Worm (Caenorhabditis elegans) whole organism, L4 larva: Measurements from ENCODE around the gene T01C8.2.

Source experiments
- F49E8.2 ChIP-seq: sonication (generic microtip); optimal IDR thresholded peaks from 2 replicates; lab custom pipeline; 2016; ENCODE audit warnings: missing compliant biosample characterization, mild to moderate bottlenecking, missing genetic modification characterization, borderline replicate concordance
- T20F7.1 ChIP-seq: fragments of 200-800 bp; sonication (Bioruptor generic); optimal IDR thresholded peaks from 2 replicates; lab custom pipeline; 2018; ENCODE audit warnings: mild to moderate bottlenecking, missing genetic modification characterization, missing compliant biosample characterization
- T26A8.4 ChIP-seq: fragments of 200-800 bp; sonication (Bioruptor generic); IDR thresholded peaks from 2 replicates; pipeline ENCODE4 v1.3.6; 2022; ENCODE audit warnings: missing genetic modification characterization, missing compliant biosample characterization
- Y105C5A.15 ChIP-seq: fragments of 200-800 bp; sonication (Bioruptor generic); IDR thresholded peaks from 2 replicates; pipeline ENCODE4 v1.3.6; 2022; ENCODE audit warnings: missing genetic modification characterization, missing compliant biosample characterization
- Y5F2A.4 ChIP-seq: fragments of 200-800 bp; sonication (Bioruptor generic); optimal IDR thresholded peaks from 2 replicates; lab custom pipeline; 2018; ENCODE audit warnings: mild to moderate bottlenecking, missing genetic modification characterization, missing compliant biosample characterization
- Y75B8A.6 ChIP-seq: fragments of 200-800 bp; sonication (Bioruptor generic); IDR thresholded peaks from 2 replicates; pipeline ENCODE4 v1.3.6; 2022; ENCODE audit warnings: missing genetic modification reagents, missing genetic modification characterization, missing compliant biosample characterization
- ZK337.2 ChIP-seq: fragments of 200-800 bp; sonication (Bioruptor generic); IDR thresholded peaks from 2 replicates; pipeline ENCODE4 v1.3.6; 2022; ENCODE audit warnings: missing genetic modification reagents, missing genetic modification characterization, missing compliant biosample characterization
- aha-1 ChIP-seq: fragments of 150-350 bp; peaks from one replicate; lab custom pipeline; 2014; ENCODE audit warnings: missing biosample characterization, missing genetic modification characterization
- attf-4 ChIP-seq: sonication (generic microtip); optimal IDR thresholded peaks from 3 replicates; lab custom pipeline; 2017; ENCODE audit warnings: missing biosample characterization, missing genetic modification characterization
- ceh-20 ChIP-seq: fragments of 200-800 bp; sonication (Bioruptor generic); IDR thresholded peaks from 2 replicates; pipeline ENCODE4 v1.3.6; 2022; ENCODE audit warnings: missing genetic modification reagents, missing genetic modification characterization, missing compliant biosample characterization
- ceh-44 ChIP-seq: fragments of 200-800 bp; sonication (Bioruptor generic); IDR thresholded peaks from 2 replicates; pipeline ENCODE4 v1.3.6; 2022; ENCODE audit warnings: missing genetic modification reagents, missing genetic modification characterization, missing compliant biosample characterization
- ceh-62 ChIP-seq: sonication (generic microtip); optimal IDR thresholded peaks from 2 replicates; lab custom pipeline; 2017; ENCODE audit warnings: missing biosample characterization, missing genetic modification characterization
- ceh-82 ChIP-seq: sonication (generic microtip); optimal IDR thresholded peaks from 2 replicates; lab custom pipeline; 2017; ENCODE audit warnings: missing biosample characterization, missing genetic modification characterization
- cey-2 ChIP-seq: sonication (generic microtip); optimal IDR thresholded peaks from 3 replicates; lab custom pipeline; 2017; ENCODE audit warnings: missing genetic modification characterization, mild to moderate bottlenecking, missing compliant biosample characterization, antibody characterized with exemption, borderline replicate concordance; ENCODE audit not compliant: insufficient read depth
- daf-16 ChIP-seq, 3 experiments: sonication (generic microtip); optimal IDR thresholded peaks; 2 replicates each; lab custom pipeline; 2016 to 2017; ENCODE audit warnings: missing genetic modification characterization in 3 of 3, missing genetic modification reagents in 3 of 3, mild to moderate bottlenecking in 2 of 3, missing compliant biosample characterization in 2 of 3, missing biosample characterization in 1 of 3, moderate library complexity in 1 of 3
- daf-19 ChIP-seq: fragments of 200-800 bp; sonication (Bioruptor generic); conservative IDR thresholded peaks from 2 replicates; pipeline ENCODE4 v1.3.6; 2022; ENCODE audit warnings: missing genetic modification characterization, missing compliant biosample characterization
- daf-8 ChIP-seq: fragments of 200-800 bp; sonication (Bioruptor generic); IDR thresholded peaks from 2 replicates; pipeline ENCODE4 v1.3.6; 2022; ENCODE audit warnings: missing genetic modification characterization, missing compliant biosample characterization
- dmd-6 ChIP-seq: fragments of 200-800 bp; sonication (Bioruptor generic); IDR thresholded peaks from 2 replicates; pipeline ENCODE4 v1.3.6; 2022; ENCODE audit warnings: missing genetic modification reagents, missing genetic modification characterization, missing compliant biosample characterization
- dmd-8 ChIP-seq: fragments of 200-800 bp; sonication (Bioruptor generic); IDR thresholded peaks from 2 replicates; pipeline ENCODE4 v1.3.6; 2022; ENCODE audit warnings: missing genetic modification characterization, missing compliant biosample characterization
- dmd-9 ChIP-seq: fragments of 200-800 bp; sonication (Bioruptor generic); IDR thresholded peaks from 2 replicates; pipeline ENCODE4 v1.3.6; 2022; ENCODE audit warnings: missing genetic modification reagents, missing genetic modification characterization, missing compliant biosample characterization
- dpl-1 ChIP-seq: fragments of 150-350 bp; optimal IDR thresholded peaks from 2 replicates; lab custom pipeline; 2014; ENCODE audit warnings: missing biosample characterization, missing genetic modification reagents, missing genetic modification characterization
- duxl-1 ChIP-seq: sonication (generic microtip); optimal IDR thresholded peaks from 2 replicates; lab custom pipeline; 2016; ENCODE audit warnings: mild to moderate bottlenecking, missing genetic modification characterization, moderate library complexity, missing compliant biosample characterization; ENCODE audit not compliant: poor library complexity
- egl-27 ChIP-seq: sonication (generic microtip); optimal IDR thresholded peaks from 3 replicates; lab custom pipeline; 2017; ENCODE audit warnings: missing biosample characterization, missing genetic modification reagents, missing genetic modification characterization
- hlh-30 ChIP-seq: sonication (generic microtip); optimal IDR thresholded peaks from 2 replicates; lab custom pipeline; 2017; ENCODE audit warnings: antibody characterized with exemption, mild to moderate bottlenecking, missing genetic modification characterization, missing compliant biosample characterization; ENCODE audit not compliant: insufficient read depth
- hmg-1.1 ChIP-seq: fragments of 200-800 bp; sonication (Bioruptor generic); IDR thresholded peaks from 2 replicates; pipeline ENCODE4 v1.3.6; 2022; ENCODE audit warnings: missing genetic modification reagents, missing genetic modification characterization, missing compliant biosample characterization
- jun-1 ChIP-seq: fragments of 150-350 bp; optimal IDR thresholded peaks from 2 replicates; lab custom pipeline; 2014; ENCODE audit warnings: missing biosample characterization, missing genetic modification reagents, missing genetic modification characterization
- lir-3 ChIP-seq: sonication (generic microtip); optimal IDR thresholded peaks from 2 replicates; lab custom pipeline; 2016; ENCODE audit warnings: mild to moderate bottlenecking, missing genetic modification characterization, missing compliant biosample characterization
- lsy-2 ChIP-seq, 2 experiments: fragments of 150-350 bp in 1 of 2; sonication (generic microtip) in 1 of 2; optimal IDR thresholded peaks; 2 replicates each; lab custom pipeline; 2014 to 2017; ENCODE audit warnings: missing biosample characterization in 2 of 2, missing genetic modification characterization in 2 of 2
- mdt-29 ChIP-seq: fragments of 200-800 bp; sonication (Bioruptor generic); IDR thresholded peaks from 2 replicates; pipeline ENCODE4 v1.3.6; 2022; ENCODE audit warnings: missing genetic modification reagents, missing genetic modification characterization, missing compliant biosample characterization
- mep-1 ChIP-seq: fragments of 150-350 bp; sonication (generic microtip); optimal IDR thresholded peaks from 3 replicates; lab custom pipeline; 2014; ENCODE audit warnings: missing biosample characterization, missing genetic modification characterization
- mes-2 ChIP-seq: sonication (generic microtip); optimal IDR thresholded peaks from 2 replicates; lab custom pipeline; 2016; ENCODE audit warnings: missing genotype, mild to moderate bottlenecking, missing genetic modification characterization, missing compliant biosample characterization; ENCODE audit not compliant: poor library complexity, severe bottlenecking
- mxl-3 ChIP-seq: fragments of 200-800 bp; sonication (Bioruptor generic); optimal IDR thresholded peaks from 2 replicates; lab custom pipeline; 2018; ENCODE audit warnings: mild to moderate bottlenecking, missing genetic modification characterization, missing compliant biosample characterization
- nhr-102 ChIP-seq: sonication (generic microtip); optimal IDR thresholded peaks from 2 replicates; lab custom pipeline; 2016; ENCODE audit warnings: mild to moderate bottlenecking, missing genetic modification characterization, moderate library complexity, missing compliant biosample characterization
- nhr-11 ChIP-seq: fragments of 150-350 bp; optimal IDR thresholded peaks from 2 replicates; lab custom pipeline; 2014; ENCODE audit warnings: missing biosample characterization, missing genetic modification characterization
- nhr-237 ChIP-seq: sonication (generic microtip); optimal IDR thresholded peaks from 2 replicates; lab custom pipeline; 2017; ENCODE audit warnings: missing biosample characterization, missing genetic modification characterization
- nhr-28 ChIP-seq: fragments of 150-350 bp; optimal IDR thresholded peaks from 2 replicates; lab custom pipeline; 2014; ENCODE audit warnings: missing biosample characterization, missing genetic modification characterization
- nhr-6 ChIP-seq: fragments of 150-350 bp; optimal IDR thresholded peaks from 2 replicates; lab custom pipeline; 2014; ENCODE audit warnings: missing biosample characterization, missing genetic modification characterization
- nhr-77 ChIP-seq: fragments of 150-350 bp; optimal IDR thresholded peaks from 2 replicates; lab custom pipeline; 2014; ENCODE audit warnings: missing biosample characterization, missing genetic modification characterization
- php-3 ChIP-seq: fragments of 200-800 bp; sonication (Bioruptor generic); IDR thresholded peaks from 2 replicates; pipeline ENCODE4 v1.3.6; 2022; ENCODE audit warnings: missing genetic modification reagents, missing genetic modification characterization, missing compliant biosample characterization
- saeg-2 ChIP-seq: fragments of 200-800 bp; sonication (Bioruptor generic); IDR thresholded peaks from 2 replicates; pipeline ENCODE4 v1.3.6; 2022; ENCODE audit warnings: missing genetic modification reagents, missing genetic modification characterization, missing compliant biosample characterization
- skn-1 ChIP-seq: fragments of 150-350 bp; optimal IDR thresholded peaks from 2 replicates; lab custom pipeline; 2014; ENCODE audit warnings: missing biosample characterization, missing genetic modification characterization
- snpc-1.2 ChIP-seq: fragments of 200-800 bp; sonication (Bioruptor generic); IDR thresholded peaks from 2 replicates; pipeline ENCODE4 v1.3.6; 2022; ENCODE audit warnings: missing genetic modification reagents, missing genetic modification characterization, missing compliant biosample characterization
- snpc-4 ChIP-seq: fragments of 150-350 bp; optimal IDR thresholded peaks from 2 replicates; lab custom pipeline; 2014; ENCODE audit warnings: missing biosample characterization, missing genetic modification characterization
- spr-3 ChIP-seq: fragments of 200-800 bp; sonication (Bioruptor generic); optimal IDR thresholded peaks from 2 replicates; lab custom pipeline; 2018; ENCODE audit warnings: mild to moderate bottlenecking, missing genetic modification characterization, missing compliant biosample characterization
- tra-1 ChIP-seq: fragments of 200-800 bp; sonication (Bioruptor generic); IDR thresholded peaks from 2 replicates; pipeline ENCODE4 v1.3.6; 2022; ENCODE audit warnings: missing genetic modification reagents, missing genetic modification characterization, missing compliant biosample characterization
- unc-130 ChIP-seq: sonication (generic microtip); optimal IDR thresholded peaks from 2 replicates; lab custom pipeline; 2016; ENCODE audit warnings: missing genetic modification reagents, missing genetic modification characterization, missing compliant biosample characterization
- unc-39 ChIP-seq: sonication (generic microtip); optimal IDR thresholded peaks from 2 replicates; lab custom pipeline; 2017; ENCODE audit warnings: missing biosample characterization, missing genetic modification characterization
- unc-62 ChIP-seq, 3 experiments: fragments of 150-350 bp in 1 of 3; sonication (generic microtip); optimal IDR thresholded peaks in 2 of 3; peaks in 1 of 3; 1 replicate in 1 of 3; 2 replicates in 2 of 3; lab custom pipeline; 2014 to 2017; ENCODE audit warnings: missing biosample characterization in 3 of 3, missing genetic modification characterization in 3 of 3, missing genetic modification reagents in 3 of 3, missing genotype in 1 of 3
- vab-7 ChIP-seq: fragments of 200-800 bp; sonication (Bioruptor generic); IDR thresholded peaks from 2 replicates; pipeline ENCODE4 v1.3.6; 2022; ENCODE audit warnings: missing genetic modification reagents, missing genetic modification characterization, missing compliant biosample characterization
- ztf-11 ChIP-seq: fragments of 150-350 bp; optimal IDR thresholded peaks from 2 replicates; lab custom pipeline; 2014; ENCODE audit warnings: missing biosample characterization, missing genetic modification characterization
- ztf-7 ChIP-seq: fragments of 150-350 bp; optimal IDR thresholded peaks from 2 replicates; lab custom pipeline; 2014; ENCODE audit warnings: missing biosample characterization, missing genetic modification characterization

T01C8.2 gene

DNA sequence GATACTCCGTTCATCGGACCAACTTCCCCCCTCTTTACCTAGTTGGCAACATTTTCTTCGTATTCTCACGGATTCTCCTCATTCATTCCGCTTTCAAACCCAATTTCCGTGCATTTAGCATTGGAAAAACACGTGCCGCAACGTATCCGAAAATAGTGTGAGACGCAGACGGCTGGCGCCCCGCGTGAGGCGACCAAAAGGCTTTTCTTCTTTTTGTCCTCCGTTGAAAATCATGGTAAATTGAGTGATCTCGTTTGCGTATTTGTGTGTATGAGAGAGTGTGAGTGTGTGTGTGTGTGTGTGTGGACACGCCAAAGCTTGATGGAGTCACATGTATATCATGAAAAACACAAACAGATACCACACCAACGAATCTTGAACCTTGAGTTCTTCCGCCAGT is 10.6 kb downstream of the T01C8.2 start (continued):
- TF ChIP-seq nhr-77 (tag; lab: Kevin White, UChicago), result peak; percentile 81
- TF ChIP-seq ceh-44, result no peak
- peak; percentile 73 for TF ChIP-seq nhr-102 (tag; lab: Kevin White, UChicago)
- no peak for TF ChIP-seq ceh-62 (tag; lab: Kevin White, UChicago)
- TF ChIP-seq duxl-1 (tag; lab: Kevin White, UChicago), result peak; percentile 42
- no peak for TF ChIP-seq daf-8
- TF ChIP-seq dmd-8 (GFP tag; lab: Robert Waterston, UW), result no peak
- peak; percentile 69 to 89 for TF ChIP-seq lsy-2 (tag; optimal IDR thresholded peaks at IDR 0.05; lab: Kevin White, UChicago)
- peak; percentile 100 for TF ChIP-seq aha-1 (tag; lab: Kevin White, UChicago)
- no peak for TF ChIP-seq snpc-1.2 (GFP tag; lab: Robert Waterston, UW)
- peak; percentile 7 for TF ChIP-seq ztf-7 (tag; lab: Kevin White, UChicago)
- no peak for TF ChIP-seq spr-3 (GFP tag; lab: Kevin White, UChicago)
- no peak for TF ChIP-seq attf-4 (tag; lab: Kevin White, UChicago)
- TF ChIP-seq nhr-6, result no peak
- TF ChIP-seq lir-3 (tag; lab: Kevin White, UChicago), result no peak
- TF ChIP-seq mep-1 (tag; lab: Kevin White, UChicago), result peak; percentile 95
- TF ChIP-seq hmg-1.1, result peak; percentile 90
- no peak for TF ChIP-seq snpc-4 (tag; lab: Kevin White, UChicago)
- TF ChIP-seq nhr-28 (tag; lab: Kevin White, UChicago), result peak; percentile 96
- peak; percentile 99 for TF ChIP-seq hlh-30 (tag; lab: Kevin White, UChicago)
- no peak for TF ChIP-seq F49E8.2
- TF ChIP-seq ceh-20 (GFP tag; lab: Robert Waterston, UW), result peak; percentile 84
- TF ChIP-seq Y105C5A.15, result no peak
- no peak for TF ChIP-seq ztf-11
- no peak for TF ChIP-seq Y5F2A.4
- TF ChIP-seq unc-62 (GFP tag; optimal IDR thresholded peaks at IDR 0.05 in 1 of 2; lab: Kevin White, UChicago), result peak in 1 of 2 experiments; percentile 100
- no peak for TF ChIP-seq unc-62 (tag; optimal IDR thresholded peaks at IDR 0.05; lab: Kevin White, UChicago)
- TF ChIP-seq tra-1, result peak; percentile 75
- TF ChIP-seq vab-7 (GFP tag; lab: Robert Waterston, UW), result 0 out of 2 replicates have a peak, but pooled peaks have one; percentile 40
- TF ChIP-seq T20F7.1, result peak; percentile 83
- TF ChIP-seq nhr-11 (tag; lab: Kevin White, UChicago), result peak; percentile 98
- TF ChIP-seq unc-130, result no peak
- TF ChIP-seq php-3 (GFP tag; lab: Robert Waterston, UW), result no peak; the same call in 1 of the 2 replicates
- TF ChIP-seq dpl-1, result peak; percentile 48
- TF ChIP-seq daf-19 (GFP tag; lab: Robert Waterston, UW), result no peak
- TF ChIP-seq T26A8.4, result peak; percentile 55; the same call in 1 of the 2 replicates
- peak; percentile 17 for TF ChIP-seq jun-1
- peak; percentile 1 to 81 for TF ChIP-seq daf-16 (GFP tag; optimal IDR thresholded peaks at IDR 0.05; lab: Kevin White, UChicago)
- peak; percentile 87 for TF ChIP-seq daf-16 (tag; optimal IDR thresholded peaks at IDR 0.05; lab: Kevin White, UChicago)
- TF ChIP-seq unc-39 (tag; lab: Kevin White, UChicago), result no peak
- TF ChIP-seq mxl-3, result peak; percentile 97
- no peak for TF ChIP-seq ZK337.2 (GFP tag; lab: Robert Waterston, UW)
- TF ChIP-seq egl-27 (tag; lab: Kevin White, UChicago), result peak; percentile 13
- peak; percentile 66 for TF ChIP-seq saeg-2 (GFP tag; lab: Robert Waterston, UW)
- peak; percentile 61 for TF ChIP-seq skn-1 (tag; lab: Kevin White, UChicago)
- TF ChIP-seq nhr-237, result no peak
- TF ChIP-seq ceh-82 (tag; lab: Kevin White, UChicago), result no peak
- TF ChIP-seq dmd-9 (GFP tag; lab: Robert Waterston, UW), result no peak
- no peak for TF ChIP-seq Y75B8A.6 (GFP tag; lab: Robert Waterston, UW)
- no peak for TF ChIP-seq cey-2 (tag; lab: Kevin White, UChicago)
- peak; percentile 95 for TF ChIP-seq dmd-6 (GFP tag; lab: Robert Waterston, UW)
- TF ChIP-seq mdt-29 (GFP tag; lab: Robert Waterston, UW), result peak; percentile 84
- TF ChIP-seq mes-2 (tag; lab: Kevin White, UChicago), result peak; percentile 52
